Fruit fly (Drosophila melanogaster): ENCODE data around the gene mura.

The mura gene

dm6 chr3R:9598099-9598498, 46.5 kb upstream of the mura start (continued):
- TF ChIP-seq Tbp (GFP tag; optimal IDR thresholded peaks at IDR 0.05), result no peak
- peak; percentile 51 for TF ChIP-seq CG12769 (tag; optimal IDR thresholded peaks at IDR 0.05)
- peak; percentile 18 for TF ChIP-seq Mad (GFP tag; optimal IDR thresholded peaks at IDR 0.05)
- TF ChIP-seq CG2875 (GFP tag; optimal IDR thresholded peaks at IDR 0.05), result peak; percentile 54
- no peak for TF ChIP-seq ems (GFP tag; optimal IDR thresholded peaks at IDR 0.05)
- peak; percentile 13 for TF ChIP-seq CG18764 (GFP tag; optimal IDR thresholded peaks at IDR 0.05)
- TF ChIP-seq Scr (GFP tag; IDR thresholded peaks at IDR 0.05; ENCODE audit: partially characterized antibody), result no peak
- peak; percentile 59; the same call in 1 of the 2 replicates for TF ChIP-seq ara (GFP tag; IDR thresholded peaks at IDR 0.05)
- TF ChIP-seq CG2712 (tag; optimal IDR thresholded peaks at IDR 0.05), result peak; percentile 78
- peak; percentile 64 for TF ChIP-seq tin (GFP tag; optimal IDR thresholded peaks at IDR 0.05)
- TF ChIP-seq CG10267 (tag; optimal IDR thresholded peaks at IDR 0.05), result peak; percentile 45
- TF ChIP-seq CG31441 (GFP tag; IDR thresholded peaks at IDR 0.05), result peak; percentile 65
- TF ChIP-seq CG1024 (GFP tag; IDR thresholded peaks at IDR 0.05), result 0 out of 2 replicates have a peak, but pooled peaks have one; percentile 35
- 0 out of 2 replicates have a peak, but pooled peaks have one; percentile 23 for TF ChIP-seq wor (GFP tag; IDR thresholded peaks at IDR 0.05)
- peak; percentile 35 for TF ChIP-seq trem (tag; optimal IDR thresholded peaks at IDR 0.05)
- TF ChIP-seq CG17186 (GFP tag; optimal IDR thresholded peaks at IDR 0.05), result peak; percentile 33
- TF ChIP-seq gro (GFP tag; optimal IDR thresholded peaks at IDR 0.05), result no peak
- TF ChIP-seq sens (GFP tag), result peak; percentile 92
- no peak for TF ChIP-seq Dref (GFP tag; IDR thresholded peaks at IDR 0.05)
- TF ChIP-seq sqz (GFP tag; optimal IDR thresholded peaks at IDR 0.05), result no peak
- TF ChIP-seq Mrtf (GFP tag; IDR thresholded peaks at IDR 0.05), result 0 out of 3 replicates have a peak, but pooled peaks have one; percentile 18
- 0 out of 2 replicates have a peak, but pooled peaks have one; percentile 19 for TF ChIP-seq CG32772 (GFP tag; IDR thresholded peaks at IDR 0.05)
- peak; percentile 54 for TF ChIP-seq CoRest (tag; optimal IDR thresholded peaks at IDR 0.05)
- peak; percentile 75 for TF ChIP-seq zfh1 (GFP tag; IDR thresholded peaks at IDR 0.05)
- TF ChIP-seq CG2202 (tag; optimal IDR thresholded peaks at IDR 0.05), result peak; percentile 37
- TF ChIP-seq tll (GFP tag; optimal IDR thresholded peaks at IDR 0.05), result no peak
- no peak for TF ChIP-seq CG4730 (GFP tag; IDR thresholded peaks at IDR 0.05)
- TF ChIP-seq Atf6 (GFP tag; IDR thresholded peaks at IDR 0.05), result no peak
- TF ChIP-seq phol (tag; optimal IDR thresholded peaks at IDR 0.05), result peak; percentile 75
- no peak for TF ChIP-seq sna (GFP tag; IDR thresholded peaks at IDR 0.05; ENCODE audit: partially characterized antibody)
- no peak for TF ChIP-seq croc (GFP tag; conservative IDR thresholded peaks at IDR 0.05)
- TF ChIP-seq Abd-B (GFP tag; optimal IDR thresholded peaks at IDR 0.05), result peak; percentile 38
- TF ChIP-seq fd64A (GFP tag; optimal IDR thresholded peaks at IDR 0.05), result peak; percentile 58
- no peak for TF ChIP-seq CG7745 (tag; optimal IDR thresholded peaks at IDR 0.05)
- TF ChIP-seq az2 (GFP tag; optimal IDR thresholded peaks at IDR 0.05), result peak; percentile 59
- TF ChIP-seq Hr3 (GFP tag; optimal IDR thresholded peaks at IDR 0.05), result peak; percentile 32
- TF ChIP-seq CG18011 (GFP tag; optimal IDR thresholded peaks at IDR 0.05), result no peak
- TF ChIP-seq CG5953 (GFP tag; IDR thresholded peaks at IDR 0.05), result no peak
- TF ChIP-seq CG1529 (GFP tag; optimal IDR thresholded peaks at IDR 0.05), result peak; percentile 52
- TF ChIP-seq CG17328 (GFP tag; IDR thresholded peaks at IDR 0.05), result peak; percentile 64
- no peak for TF ChIP-seq caup (GFP tag; optimal IDR thresholded peaks at IDR 0.05; ENCODE audit: severe bottlenecking)
- TF ChIP-seq CG8290 (GFP tag; optimal IDR thresholded peaks at IDR 0.05), result no peak
- TF ChIP-seq CG8290 (tag; optimal IDR thresholded peaks at IDR 0.05), result peak in 1 of 2 experiments; percentile 61
- TF ChIP-seq CG15601 (tag; optimal IDR thresholded peaks at IDR 0.05), result peak; percentile 19
- TF ChIP-seq Lhr (GFP tag; optimal IDR thresholded peaks at IDR 0.05), result peak; percentile 30
- TF ChIP-seq row (GFP tag; IDR thresholded peaks at IDR 0.05), result peak; percentile 58; the same call in 2 of the 3 replicates
- no peak for TF ChIP-seq ac (GFP tag; optimal IDR thresholded peaks at IDR 0.05)
- 0 out of 2 replicates have a peak, but pooled peaks have one; percentile 31 for TF ChIP-seq HLH3B (GFP tag; IDR thresholded peaks at IDR 0.05)
- TF ChIP-seq CG10979 (tag; optimal IDR thresholded peaks at IDR 0.05), result peak; percentile 82
- peak; percentile 33; the same call in 1 of the 2 replicates for TF ChIP-seq onecut (GFP tag; IDR thresholded peaks at IDR 0.05)
- TF ChIP-seq CG3407 (GFP tag; optimal IDR thresholded peaks at IDR 0.05), result peak; percentile 54
